Worm (Caenorhabditis elegans): ENCODE data around the gene C09G5.14.

DNA sequence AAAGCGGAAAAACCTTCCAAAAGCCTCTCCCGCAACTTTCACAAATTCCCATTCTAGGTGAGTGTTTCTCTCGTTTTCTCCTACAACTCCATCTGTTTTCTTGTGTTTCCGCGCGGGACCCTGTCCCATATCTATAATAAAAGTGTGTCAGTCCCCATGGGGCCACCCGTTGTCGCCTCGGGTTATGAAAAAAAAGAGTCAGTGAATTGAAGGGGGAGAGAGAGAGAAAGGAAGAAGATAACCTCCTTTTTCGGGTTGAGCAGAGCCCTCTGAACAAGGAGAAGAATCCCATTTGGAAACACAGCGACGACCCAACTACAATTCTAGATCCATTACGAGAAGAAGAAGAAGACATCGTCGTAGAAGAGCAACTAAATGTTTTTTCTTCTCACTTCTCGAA, 5.8 kb downstream of the C09G5.14 start, which contains the start of gene C09G5.13:
- TF ChIP-seq ztf-11 (tag; optimal IDR thresholded peaks at IDR 0.05) (no peak), R02D3.7 (tag; optimal IDR thresholded peaks at IDR 0.05) (no peak), nhr-12 (tag; optimal IDR thresholded peaks at IDR 0.05) (no peak), nhr-25 (tag; optimal IDR thresholded peaks at IDR 0.05) (no peak)

Data from whole organism, L2 larva.